Fruit fly (Drosophila melanogaster) whole organism, prepupa: ENCODE results near the gene CG10274.

ENCODE experiments used
- Blimp-1 ChIP-seq: fragments of 200-800 bp; sonication (Bioruptor generic); optimal IDR thresholded peaks from 3 replicates; lab custom pipeline; 2017; ENCODE audit warnings: missing biosample characterization, missing genetic modification characterization, mild to moderate bottlenecking, moderate library complexity, missing genetic modification reagents
- CG10631 ChIP-seq: fragments of 200-800 bp; sonication (Bioruptor generic); optimal IDR thresholded peaks from 2 replicates; lab custom pipeline; 2016; ENCODE audit warnings: missing biosample characterization, missing genetic modification characterization
- CG11762 ChIP-seq: fragments of 200-800 bp; sonication (Bioruptor generic); optimal IDR thresholded peaks from 3 replicates; lab custom pipeline; 2016; ENCODE audit warnings: missing biosample characterization, missing genetic modification characterization; ENCODE audit not compliant: insufficient read depth
- CG11902 ChIP-seq: fragments of 200-800 bp; sonication (Bioruptor generic); optimal IDR thresholded peaks from 3 replicates; lab custom pipeline; 2016; ENCODE audit warnings: missing biosample characterization, missing genetic modification characterization
- CG15336 ChIP-seq: fragments of 200-800 bp; sonication (Bioruptor generic); IDR thresholded peaks from 2 replicates; pipeline ENCODE4 v1.3.6; 2022; ENCODE audit warnings: missing biosample characterization, missing genetic modification characterization
- CG1621 ChIP-seq: fragments of 200-800 bp; sonication (Bioruptor generic); optimal IDR thresholded peaks from 3 replicates; lab custom pipeline; 2018; ENCODE audit warnings: missing biosample characterization, mild to moderate bottlenecking, missing genetic modification characterization
- CG16779 ChIP-seq: fragments of 200-800 bp; sonication (Bioruptor generic); optimal IDR thresholded peaks from 3 replicates; lab custom pipeline; 2017; ENCODE audit warnings: missing biosample characterization, mild to moderate bottlenecking, missing genetic modification characterization
- CG34406 ChIP-seq: fragments of 200-800 bp; sonication (Bioruptor generic); optimal IDR thresholded peaks from 3 replicates; lab custom pipeline; 2016; ENCODE audit warnings: missing biosample characterization, missing genetic modification characterization
- CG4318 ChIP-seq: fragments of 200-800 bp; sonication (Bioruptor generic); optimal IDR thresholded peaks from 3 replicates; lab custom pipeline; 2017; ENCODE audit warnings: missing biosample characterization, mild to moderate bottlenecking, missing genetic modification characterization
- CG6276 ChIP-seq: fragments of 200-800 bp; sonication (Bioruptor generic); optimal IDR thresholded peaks from 2 replicates; lab custom pipeline; 2017; ENCODE audit warnings: missing biosample characterization, mild to moderate bottlenecking, missing genetic modification characterization
- CG6808 ChIP-seq: fragments of 200-800 bp; sonication (Bioruptor generic); optimal IDR thresholded peaks from 3 replicates; lab custom pipeline; 2017; ENCODE audit warnings: missing biosample characterization, missing genetic modification characterization, mild to moderate bottlenecking, moderate library complexity, missing genetic modification reagents
- CG8119 ChIP-seq: fragments of 200-800 bp; sonication (Bioruptor generic); IDR thresholded peaks from 3 replicates; pipeline ENCODE4 v1.3.6; 2022; ENCODE audit warnings: missing biosample characterization, missing genetic modification characterization
- CG8632 ChIP-seq: fragments of 200-800 bp; sonication (Bioruptor generic); optimal IDR thresholded peaks from 3 replicates; lab custom pipeline; 2016; ENCODE audit warnings: missing biosample characterization, missing genetic modification characterization
- CG9139 ChIP-seq: fragments of 200-800 bp; sonication (Bioruptor generic); optimal IDR thresholded peaks from 3 replicates; lab custom pipeline; 2017; ENCODE audit warnings: missing biosample characterization, mild to moderate bottlenecking, missing genetic modification characterization
- Eip75B ChIP-seq: fragments of 200-800 bp; sonication (Bioruptor generic); optimal IDR thresholded peaks from 3 replicates; lab custom pipeline; 2016; ENCODE audit warnings: missing biosample characterization, missing genetic modification characterization
- Eip78C ChIP-seq: fragments of 200-800 bp; sonication (Bioruptor generic); peaks from one replicate; lab custom pipeline; 2016; ENCODE audit warnings: missing biosample characterization, missing genetic modification characterization
- Ets21C ChIP-seq: fragments of 200-800 bp; sonication (Bioruptor generic); optimal IDR thresholded peaks from 3 replicates; lab custom pipeline; 2016; ENCODE audit warnings: missing biosample characterization, missing genetic modification characterization
- Ets96B ChIP-seq: fragments of 200-800 bp; optimal IDR thresholded peaks from 2 replicates; lab custom pipeline; 2019; ENCODE audit warnings: missing biosample characterization, mild to moderate bottlenecking, missing genetic modification characterization, moderate library complexity
- Gug ChIP-seq: fragments of 200-800 bp; sonication (Bioruptor generic); IDR thresholded peaks from 2 replicates; pipeline ENCODE4 v1.3.6; 2022; ENCODE audit warnings: missing biosample characterization, missing genetic modification characterization
- Lpt ChIP-seq: fragments of 200-800 bp; sonication (Bioruptor generic); optimal IDR thresholded peaks from 3 replicates; lab custom pipeline; 2016; ENCODE audit warnings: missing biosample characterization, missing genetic modification characterization
- Met ChIP-seq: fragments of 200-800 bp; sonication (Bioruptor generic); optimal IDR thresholded peaks from 3 replicates; lab custom pipeline; 2016; ENCODE audit warnings: missing biosample characterization, missing genetic modification characterization
- Smox ChIP-seq: fragments of 200-800 bp; sonication (Bioruptor generic); optimal IDR thresholded peaks from 3 replicates; lab custom pipeline; 2016; ENCODE audit warnings: missing biosample characterization, missing genetic modification characterization
- Sox102F ChIP-seq: fragments of 200-800 bp; sonication (Bioruptor generic); optimal IDR thresholded peaks from 2 replicates; lab custom pipeline; 2016; ENCODE audit warnings: missing biosample characterization, mild to moderate bottlenecking, missing genetic modification characterization
- Sox14 ChIP-seq: fragments of 200-800 bp; sonication (Bioruptor generic); optimal IDR thresholded peaks from 3 replicates; lab custom pipeline; 2016; ENCODE audit warnings: missing biosample characterization, missing genetic modification characterization
- achi ChIP-seq: fragments of 200-800 bp; sonication (Bioruptor generic); optimal IDR thresholded peaks from 3 replicates; lab custom pipeline; 2016; ENCODE audit warnings: missing biosample characterization, missing genetic modification characterization
- acj6 ChIP-seq: fragments of 200-800 bp; sonication (Bioruptor generic); optimal IDR thresholded peaks from 3 replicates; lab custom pipeline; 2016; ENCODE audit warnings: missing biosample characterization, missing genetic modification characterization
- cyc ChIP-seq: fragments of 200-800 bp; sonication (Bioruptor generic); optimal IDR thresholded peaks from 3 replicates; lab custom pipeline; 2016; ENCODE audit warnings: missing biosample characterization, missing genetic modification characterization
- dsx ChIP-seq: fragments of 200-800 bp; optimal IDR thresholded peaks from 3 replicates; lab custom pipeline; 2019; ENCODE audit warnings: missing biosample characterization, mild to moderate bottlenecking, missing genetic modification characterization, moderate library complexity; ENCODE audit not compliant: poor library complexity, severe bottlenecking
- eg ChIP-seq: fragments of 200-800 bp; sonication (Bioruptor generic); IDR thresholded peaks from 3 replicates; pipeline ENCODE4 v1.3.6; 2022; ENCODE audit warnings: missing biosample characterization, missing genetic modification characterization
- esn ChIP-seq: fragments of 200-800 bp; sonication (Bioruptor generic); optimal IDR thresholded peaks from 2 replicates; lab custom pipeline; 2016; ENCODE audit warnings: missing biosample characterization, mild to moderate bottlenecking, missing genetic modification characterization, moderate library complexity
- fkh ChIP-seq: fragments of 200-800 bp; sonication (Bioruptor generic); optimal IDR thresholded peaks from 3 replicates; lab custom pipeline; 2017; ENCODE audit warnings: missing biosample characterization, mild to moderate bottlenecking, missing genetic modification characterization, moderate library complexity
- net ChIP-seq: fragments of 200-800 bp; sonication (Bioruptor generic); optimal IDR thresholded peaks from 3 replicates; lab custom pipeline; 2016; ENCODE audit warnings: missing biosample characterization, missing genetic modification characterization
- pdm3 ChIP-seq: fragments of 200-800 bp; sonication (Bioruptor generic); optimal IDR thresholded peaks from 3 replicates; lab custom pipeline; 2016; ENCODE audit warnings: missing biosample characterization, missing genetic modification characterization
- salr ChIP-seq, 2 experiments: fragments of 200-800 bp; sonication (Bioruptor generic); optimal IDR thresholded peaks; 3 replicates each; lab custom pipeline; 2016 to 2018; ENCODE audit warnings: missing biosample characterization in 2 of 2, missing genetic modification characterization in 2 of 2, mild to moderate bottlenecking in 1 of 2
- ss ChIP-seq, 2 experiments: fragments of 200-800 bp; sonication (Bioruptor generic); optimal IDR thresholded peaks; 2 replicates in 1 of 2; 3 replicates in 1 of 2; lab custom pipeline; 2017 to 2018; ENCODE audit warnings: mild to moderate bottlenecking in 2 of 2, missing biosample characterization in 2 of 2, missing genetic modification characterization in 2 of 2, moderate library complexity in 1 of 2
- topi ChIP-seq: fragments of 200-800 bp; sonication (Bioruptor generic); optimal IDR thresholded peaks from 3 replicates; lab custom pipeline; 2016; ENCODE audit warnings: missing biosample characterization, missing genetic modification characterization
- vri ChIP-seq: fragments of 200-800 bp; sonication (Bioruptor generic); optimal IDR thresholded peaks from 3 replicates; lab custom pipeline; 2016; ENCODE audit warnings: missing biosample characterization, mild to moderate bottlenecking, missing genetic modification characterization

Gene CG10274

dm6 chr3L:6143188-6143755, 38.4 kb downstream of the CG10274 start, which contains the start of gene Lcp65Ad:
Gene Lcp65Ad (plus strand): TSS chr3L:6143395.
- peak; percentile 84 for TF ChIP-seq Blimp-1
- no peak for TF ChIP-seq Ets96B
- TF ChIP-seq CG6808 (GFP tag; lab: Kevin White, UChicago), result peak; percentile 14
- TF ChIP-seq salr (GFP tag; optimal IDR thresholded peaks at IDR 0.05; lab: Kevin White, UChicago), result no peak
- no peak for TF ChIP-seq CG8119 (GFP tag; lab: Robert Waterston, UW)
- no peak for TF ChIP-seq CG4318 (GFP tag; lab: Kevin White, UChicago)
- TF ChIP-seq acj6 (GFP tag; lab: Kevin White, UChicago), result no peak
- TF ChIP-seq CG11762, result no peak
- TF ChIP-seq CG34406 (GFP tag; lab: Kevin White, UChicago), result no peak
- no peak for TF ChIP-seq Ets21C
- no peak for TF ChIP-seq Met
- no peak for TF ChIP-seq cyc (GFP tag; lab: Kevin White, UChicago)
- TF ChIP-seq esn (GFP tag; lab: Kevin White, UChicago), result no peak
- peak; percentile 31 to 63 for TF ChIP-seq ss (GFP tag; optimal IDR thresholded peaks at IDR 0.05; lab: Kevin White, UChicago)
- no peak for TF ChIP-seq Sox14 (GFP tag; lab: Kevin White, UChicago)
- no peak for TF ChIP-seq pdm3 (GFP tag; lab: Kevin White, UChicago)
- no peak for TF ChIP-seq Eip75B (GFP tag; lab: Kevin White, UChicago)
- TF ChIP-seq Eip78C (GFP tag; lab: Kevin White, UChicago), result peak; percentile 58
- TF ChIP-seq CG6276 (GFP tag; lab: Kevin White, UChicago), result no peak
- TF ChIP-seq net (GFP tag; lab: Kevin White, UChicago), result no peak
- TF ChIP-seq CG10631 (GFP tag; lab: Kevin White, UChicago), result no peak
- no peak for TF ChIP-seq achi (GFP tag; lab: Kevin White, UChicago)
- no peak for TF ChIP-seq CG8632 (GFP tag; lab: Kevin White, UChicago)

dm6 chr3L:6142313-6142712, 39.3 kb downstream of the CG10274 start, which contains the start of gene Cpr65Aw:
Gene Cpr65Aw (minus strand): TSS chr3L:6142413.
- TF ChIP-seq acj6 (GFP tag; lab: Kevin White, UChicago) (no peak), CG9139 (GFP tag; lab: Kevin White, UChicago) (no peak), CG8119 (GFP tag; lab: Robert Waterston, UW) (no peak), dsx (GFP tag; lab: Kevin White, UChicago) (no peak), Gug (GFP tag; lab: Robert Waterston, UW) (no peak), Blimp-1 (no peak), Lpt (GFP tag; lab: Kevin White, UChicago) (no peak), Eip78C (GFP tag; lab: Kevin White, UChicago) (no peak), CG15336 (GFP tag; lab: Robert Waterston, UW) (no peak), topi (GFP tag; lab: Kevin White, UChicago) (no peak), eg (GFP tag; lab: Robert Waterston, UW) (no peak), CG16779 (tag; lab: Kevin White, UChicago) (no peak), CG11902 (GFP tag; lab: Kevin White, UChicago) (no peak), ss (GFP tag; optimal IDR thresholded peaks at IDR 0.05; lab: Kevin White, UChicago) (no peak), net (GFP tag; lab: Kevin White, UChicago) (no peak), Smox (GFP tag; lab: Kevin White, UChicago) (no peak), Sox102F (no peak), achi (GFP tag; lab: Kevin White, UChicago) (no peak), CG4318 (GFP tag; lab: Kevin White, UChicago) (no peak)

- TF ChIP-seq vri (GFP tag; lab: Kevin White, UChicago) (peak; percentile 90), CG16779 (tag; lab: Kevin White, UChicago) (no peak), fkh (GFP tag; lab: Kevin White, UChicago) (no peak), CG34406 (GFP tag; lab: Kevin White, UChicago) (no peak), Blimp-1 (peak; percentile 92), CG11762 (no peak), CG1621 (tag; lab: Kevin White, UChicago) (no peak), CG15336 (GFP tag; lab: Robert Waterston, UW) (no peak), cyc (GFP tag; lab: Kevin White, UChicago) (no peak), esn (GFP tag; lab: Kevin White, UChicago) (no peak)
These were observed 40.1 kb downstream of the CG10274 start for dm6 chr3L:6141538-6141937.
